Worm (Caenorhabditis elegans) whole organism, early embryonic: ENCODE results near the gene npr-1.
A peak's percentile ranks its signal among the peaks of the same experiment; 100 is the strongest.

Experiments used
- B0310.2 ChIP-seq: sonication (generic microtip); optimal IDR thresholded peaks from 2 replicates; lab custom pipeline; 2016; ENCODE audit warnings: mild to moderate bottlenecking, missing genetic modification characterization, missing compliant biosample characterization
- F13C5.2 ChIP-seq: sonication (generic microtip); optimal IDR thresholded peaks from 2 replicates; lab custom pipeline; 2017; ENCODE audit warnings: mild to moderate bottlenecking, missing genetic modification characterization, inconsistent platforms, missing compliant biosample characterization
- aly-1 ChIP-seq: sonication (generic microtip); optimal IDR thresholded peaks from 2 replicates; lab custom pipeline; 2016; ENCODE audit warnings: missing genetic modification characterization, missing compliant biosample characterization
- ama-1 ChIP-seq: fragments of 150-350 bp; optimal IDR thresholded peaks from 2 replicates; lab custom pipeline; 2014
- ceh-13 ChIP-seq: fragments of 200-800 bp; sonication (Bioruptor generic); optimal IDR thresholded peaks from 2 replicates; lab custom pipeline; 2018; ENCODE audit warnings: mild to moderate bottlenecking, missing genetic modification characterization, missing compliant biosample characterization
- ceh-36 ChIP-seq: sonication (generic microtip); optimal IDR thresholded peaks from 2 replicates; lab custom pipeline; 2016; ENCODE audit warnings: missing genetic modification characterization, inconsistent platforms, missing compliant biosample characterization
- ets-7 ChIP-seq: sonication (generic microtip); optimal IDR thresholded peaks from 2 replicates; lab custom pipeline; 2016; ENCODE audit warnings: missing genotype, missing genetic modification characterization, missing compliant biosample characterization
- flt-1 ChIP-seq: fragments of 200-800 bp; sonication (Bioruptor generic); IDR thresholded peaks from 2 replicates; pipeline ENCODE4 v1.3.6; 2022; ENCODE audit warnings: missing genetic modification characterization, missing compliant biosample characterization
- hmbx-1 ChIP-seq: sonication (generic microtip); optimal IDR thresholded peaks from 2 replicates; lab custom pipeline; 2016; ENCODE audit warnings: mild to moderate bottlenecking, missing genetic modification characterization, missing compliant biosample characterization
- hmg-4 ChIP-seq: fragments of 200-800 bp; sonication (Bioruptor generic); optimal IDR thresholded peaks from 2 replicates; lab custom pipeline; 2018; ENCODE audit warnings: mild to moderate bottlenecking, missing genetic modification characterization, missing compliant biosample characterization
- hnd-1 ChIP-seq: sonication (generic microtip); optimal IDR thresholded peaks from 2 replicates; lab custom pipeline; 2016; ENCODE audit warnings: missing genetic modification characterization, missing compliant biosample characterization
- pes-1 ChIP-seq: fragments of 200-800 bp; sonication (Bioruptor generic); IDR thresholded peaks from 2 replicates; pipeline ENCODE4 v1.3.6; 2022; ENCODE audit warnings: missing genetic modification reagents, missing genetic modification characterization, missing compliant biosample characterization
- scrt-1 ChIP-seq: fragments of 200-800 bp; sonication (Bioruptor generic); IDR thresholded peaks from 2 replicates; pipeline ENCODE4 v1.3.6; 2022; ENCODE audit warnings: missing genetic modification characterization, missing compliant biosample characterization
- sea-1 ChIP-seq: fragments of 200-800 bp; sonication (Bioruptor generic); conservative IDR thresholded peaks from 2 replicates; pipeline ENCODE4 v1.3.6; 2022; ENCODE audit warnings: missing genetic modification characterization, missing compliant biosample characterization
- tbx-11 ChIP-seq: fragments of 200-800 bp; sonication (Bioruptor generic); IDR thresholded peaks from 2 replicates; pipeline ENCODE4 v1.3.6; 2022; ENCODE audit warnings: missing genetic modification characterization, missing compliant biosample characterization
- tbx-37 ChIP-seq: fragments of 200-800 bp; sonication (Bioruptor generic); conservative IDR thresholded peaks from 2 replicates; pipeline ENCODE4 v1.3.6; 2022; ENCODE audit warnings: missing genetic modification reagents, missing genetic modification characterization, missing compliant biosample characterization
- tra-4 ChIP-seq: sonication (generic microtip); optimal IDR thresholded peaks from 2 replicates; lab custom pipeline; 2017; ENCODE audit warnings: missing genetic modification characterization, missing compliant biosample characterization

npr-1 gene

DNA sequence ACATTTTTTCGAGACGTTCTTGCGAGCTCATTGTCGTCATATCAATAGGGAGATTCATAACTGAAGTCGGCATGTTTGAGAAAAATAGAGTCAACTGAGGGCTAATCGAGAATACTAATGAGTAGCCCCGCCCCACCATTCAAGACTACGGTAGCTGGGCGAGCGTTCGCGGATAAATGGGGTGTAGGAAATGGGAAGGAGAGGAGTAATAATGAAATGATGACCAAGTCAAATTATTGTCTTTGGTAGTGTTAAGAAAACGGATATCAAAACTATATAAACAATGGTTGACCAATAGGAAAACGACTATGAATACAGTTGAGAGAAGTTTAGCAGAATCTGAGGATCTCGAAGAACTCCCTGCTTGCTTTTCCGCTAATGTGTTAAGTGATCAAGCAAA is 8.2 kb downstream of the npr-1 start, which contains the start of gene mls-2:
mls-2 (minus strand) TSS at position 101 of the 400 bp plus-strand sequence.
- no peak for TF ChIP-seq sea-1 (GFP tag; lab: Robert Waterston, UW)
- no peak for TF ChIP-seq hmg-4
- no peak for TF ChIP-seq hnd-1 (tag; lab: Kevin White, UChicago)
- TF ChIP-seq ets-7 (tag; lab: Kevin White, UChicago), result no peak
- no peak for TF ChIP-seq ceh-36 (tag; lab: Kevin White, UChicago)
- TF ChIP-seq tbx-37 (GFP tag; lab: Robert Waterston, UW), result no peak
- TF ChIP-seq hmbx-1, result no peak
- TF ChIP-seq ama-1 (lab: Kevin White, UChicago), result no peak
- no peak for TF ChIP-seq scrt-1 (GFP tag; lab: Robert Waterston, UW)
- TF ChIP-seq tbx-11 (GFP tag; lab: Robert Waterston, UW), result no peak
- no peak for TF ChIP-seq ceh-13
- no peak for TF ChIP-seq aly-1 (tag; lab: Kevin White, UChicago)
- TF ChIP-seq B0310.2 (tag; lab: Kevin White, UChicago), result no peak

DNA sequence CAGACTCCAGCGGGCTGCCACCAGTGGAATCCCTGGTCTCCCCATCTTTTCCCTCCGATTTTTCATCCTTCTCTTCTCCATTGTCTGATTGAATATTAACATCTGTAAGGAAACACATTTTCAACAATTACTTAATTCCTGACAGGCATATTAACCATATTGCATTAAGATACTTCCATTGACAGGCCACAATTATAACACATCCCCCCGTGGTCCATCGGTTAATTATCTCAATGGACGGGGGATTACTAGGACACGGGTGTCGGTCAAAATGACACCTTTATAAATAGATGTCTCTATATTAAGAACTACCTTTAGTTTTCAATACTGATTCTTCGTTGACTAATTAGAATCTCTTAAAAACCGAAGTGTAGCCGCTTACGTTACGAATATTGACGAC is 10.1 kb downstream of the npr-1 start:
- TF ChIP-seq hmbx-1, result no peak
- no peak for TF ChIP-seq flt-1 (GFP tag; lab: Robert Waterston, UW)
- TF ChIP-seq aly-1 (tag; lab: Kevin White, UChicago), result no peak
- no peak for TF ChIP-seq tra-4 (tag; lab: Kevin White, UChicago)
- no peak for TF ChIP-seq hnd-1 (tag; lab: Kevin White, UChicago)
- TF ChIP-seq sea-1 (GFP tag; lab: Robert Waterston, UW), result no peak
- TF ChIP-seq ceh-36 (tag; lab: Kevin White, UChicago), result no peak
- no peak for TF ChIP-seq F13C5.2 (tag; lab: Kevin White, UChicago)
- no peak for TF ChIP-seq ceh-13
- TF ChIP-seq scrt-1 (GFP tag; lab: Robert Waterston, UW), result no peak
- TF ChIP-seq ets-7 (tag; lab: Kevin White, UChicago), result no peak
- no peak for TF ChIP-seq B0310.2 (tag; lab: Kevin White, UChicago)
- no peak for TF ChIP-seq pes-1

- no peak for TF ChIP-seq hnd-1 (tag; lab: Kevin White, UChicago)
- no peak for TF ChIP-seq tbx-37 (GFP tag; lab: Robert Waterston, UW)
- TF ChIP-seq pes-1, result no peak
- TF ChIP-seq sea-1 (GFP tag; lab: Robert Waterston, UW), result no peak
- TF ChIP-seq hmbx-1, result no peak
- no peak for TF ChIP-seq ama-1 (lab: Kevin White, UChicago)
- TF ChIP-seq ceh-13, result no peak
- no peak for TF ChIP-seq B0310.2 (tag; lab: Kevin White, UChicago)
- no peak for TF ChIP-seq ets-7 (tag; lab: Kevin White, UChicago)
- TF ChIP-seq tra-4 (tag; lab: Kevin White, UChicago), result no peak
- no peak for TF ChIP-seq tbx-11 (GFP tag; lab: Robert Waterston, UW)
- TF ChIP-seq aly-1 (tag; lab: Kevin White, UChicago), result no peak
- TF ChIP-seq hmg-4, result no peak
- TF ChIP-seq flt-1 (GFP tag; lab: Robert Waterston, UW), result no peak
- TF ChIP-seq ceh-36 (tag; lab: Kevin White, UChicago), result no peak
- no peak for TF ChIP-seq F13C5.2 (tag; lab: Kevin White, UChicago)
- no peak for TF ChIP-seq scrt-1 (GFP tag; lab: Robert Waterston, UW)
Observed at ce11 chrX:4754725-4755124, 15.1 kb downstream of the npr-1 start, which contains the start of gene C39E6.2. C39E6.2 (minus strand) TSS chrX:4755118.

DNA sequence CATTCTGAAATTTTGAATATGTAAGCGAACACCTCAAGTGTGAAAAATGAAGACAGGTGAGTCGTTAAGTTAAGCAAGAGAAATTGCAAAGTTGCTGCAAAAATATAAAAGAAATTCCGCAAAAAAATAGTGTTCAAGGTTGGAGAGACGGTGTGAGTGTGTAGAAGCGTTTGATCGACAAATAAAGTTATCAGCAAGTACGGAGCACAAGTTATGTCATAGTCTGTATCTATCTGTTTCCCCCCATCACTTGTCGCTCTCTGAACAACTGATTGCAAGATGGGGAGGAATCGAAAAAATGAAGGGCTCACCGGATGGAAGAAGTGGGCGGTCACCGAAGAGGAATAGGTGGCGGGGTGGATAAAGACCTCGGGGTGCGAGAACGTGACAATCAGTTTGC is 20.7 kb downstream of the npr-1 start, which contains the start of gene lon-2:
lon-2 (minus strand) TSS at position 4 of the 400 bp plus-strand sequence.
- TF ChIP-seq pes-1 (no peak), aly-1 (tag; lab: Kevin White, UChicago) (peak; percentile 19), ceh-13 (no peak), tbx-37 (GFP tag; lab: Robert Waterston, UW) (no peak)

ce11 chrX:4744037-4744436 is 25.7 kb downstream of the npr-1 start:
- TF ChIP-seq aly-1 (tag; lab: Kevin White, UChicago) (peak; percentile 28), ceh-13 (no peak), ets-7 (tag; lab: Kevin White, UChicago) (no peak)

DNA sequence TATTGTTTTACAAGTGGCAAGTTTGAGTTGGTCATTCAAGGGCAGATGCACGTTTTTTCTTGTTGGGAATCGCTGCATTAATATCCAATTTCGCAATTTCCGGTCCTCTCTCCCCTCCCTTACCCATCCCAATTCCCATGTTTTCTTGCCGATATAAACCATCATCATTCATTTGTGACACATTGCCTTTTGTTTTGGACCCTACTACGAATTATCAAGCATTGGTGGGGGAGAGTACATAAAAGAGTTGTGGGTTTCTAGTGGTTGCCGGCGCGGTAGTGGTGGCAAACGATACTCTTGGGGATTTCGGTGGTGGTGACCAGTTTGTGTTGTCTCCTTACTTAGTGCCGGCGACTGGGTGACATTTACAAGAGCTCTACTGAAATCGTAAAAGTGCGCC is 27.5 kb downstream of the npr-1 start:
- no peak for TF ChIP-seq ets-7 (tag; lab: Kevin White, UChicago)
- no peak for TF ChIP-seq sea-1 (GFP tag; lab: Robert Waterston, UW)
- TF ChIP-seq ceh-36 (tag; lab: Kevin White, UChicago), result no peak
- no peak for TF ChIP-seq scrt-1 (GFP tag; lab: Robert Waterston, UW)
- no peak for TF ChIP-seq ceh-13
- no peak for TF ChIP-seq hmbx-1
- TF ChIP-seq tbx-11 (GFP tag; lab: Robert Waterston, UW), result no peak
- TF ChIP-seq hnd-1 (tag; lab: Kevin White, UChicago), result no peak
- TF ChIP-seq aly-1 (tag; lab: Kevin White, UChicago), result no peak

DNA sequence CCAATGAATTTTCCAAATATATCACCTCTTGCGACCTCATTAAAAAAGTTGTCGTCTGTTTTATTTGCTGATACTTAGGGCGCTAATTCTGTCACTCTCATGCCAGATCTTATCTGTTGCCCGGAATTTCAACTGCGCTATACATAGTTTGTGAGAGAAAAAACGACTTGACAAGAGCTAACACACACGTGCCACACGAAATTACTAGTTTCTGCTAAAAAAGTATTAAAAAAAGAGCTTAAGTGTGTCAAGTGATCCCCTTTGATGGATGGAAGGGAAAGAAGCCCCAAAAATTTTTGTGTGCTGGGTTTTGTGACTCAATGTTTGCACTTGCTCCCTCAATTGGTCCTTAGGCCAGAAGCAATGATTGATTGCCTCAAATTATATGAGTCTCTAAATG is 29.2 kb downstream of the npr-1 start:
- TF ChIP-seq scrt-1 (GFP tag; lab: Robert Waterston, UW) (no peak), hnd-1 (tag; lab: Kevin White, UChicago) (no peak), pes-1 (no peak), tbx-37 (GFP tag; lab: Robert Waterston, UW) (no peak), aly-1 (tag; lab: Kevin White, UChicago) (no peak), ceh-36 (tag; lab: Kevin White, UChicago) (no peak), hmbx-1 (no peak), sea-1 (GFP tag; lab: Robert Waterston, UW) (no peak)

DNA sequence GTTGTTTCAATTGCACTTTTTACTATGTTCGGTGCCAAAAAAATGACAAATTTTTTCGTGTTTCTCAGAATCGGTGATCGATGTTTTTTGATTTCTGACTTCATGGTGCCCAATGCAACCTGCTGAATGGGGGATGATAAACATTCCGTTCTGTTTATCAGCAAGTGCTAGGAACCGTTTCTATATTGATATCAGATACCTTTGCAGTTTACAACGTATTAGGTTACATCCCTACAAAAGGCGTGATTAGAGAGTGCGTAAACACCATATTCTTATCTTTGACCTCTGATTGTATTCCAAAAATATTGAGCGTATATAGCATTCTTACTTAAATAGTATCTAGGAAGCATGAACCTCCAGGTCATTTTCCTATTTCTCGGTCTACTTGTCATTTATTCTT is 37.0 kb downstream of the npr-1 start, which contains the start of gene aman-1:
aman-1 (plus strand) TSS at position 344 of the 400 bp plus-strand sequence.
- TF ChIP-seq flt-1 (GFP tag; lab: Robert Waterston, UW), result no peak
- TF ChIP-seq ceh-13, result no peak
- TF ChIP-seq hmbx-1, result no peak
- TF ChIP-seq pes-1, result no peak
- TF ChIP-seq hmg-4, result no peak
- no peak for TF ChIP-seq ama-1 (lab: Kevin White, UChicago)
- TF ChIP-seq F13C5.2 (tag; lab: Kevin White, UChicago), result no peak
- no peak for TF ChIP-seq B0310.2 (tag; lab: Kevin White, UChicago)
- no peak for TF ChIP-seq ceh-36 (tag; lab: Kevin White, UChicago)
- TF ChIP-seq aly-1 (tag; lab: Kevin White, UChicago), result no peak
- no peak for TF ChIP-seq hnd-1 (tag; lab: Kevin White, UChicago)
- no peak for TF ChIP-seq tra-4 (tag; lab: Kevin White, UChicago)
- no peak for TF ChIP-seq sea-1 (GFP tag; lab: Robert Waterston, UW)
- TF ChIP-seq tbx-37 (GFP tag; lab: Robert Waterston, UW), result no peak
- TF ChIP-seq tbx-11 (GFP tag; lab: Robert Waterston, UW), result no peak
- TF ChIP-seq scrt-1 (GFP tag; lab: Robert Waterston, UW), result no peak
